Worm (Caenorhabditis elegans) whole organism, early embryonic: Measurements from ENCODE around the gene mrpl-51.

Source experiments
- B0310.2 ChIP-seq: sonication (generic microtip); optimal IDR thresholded peaks from 2 replicates; lab custom pipeline; 2016; ENCODE audit warnings: mild to moderate bottlenecking, missing genetic modification characterization, missing compliant biosample characterization
- F13C5.2 ChIP-seq: sonication (generic microtip); optimal IDR thresholded peaks from 2 replicates; lab custom pipeline; 2017; ENCODE audit warnings: mild to moderate bottlenecking, missing genetic modification characterization, inconsistent platforms, missing compliant biosample characterization
- aly-1 ChIP-seq: sonication (generic microtip); optimal IDR thresholded peaks from 2 replicates; lab custom pipeline; 2016; ENCODE audit warnings: missing genetic modification characterization, missing compliant biosample characterization
- ama-1 ChIP-seq: fragments of 150-350 bp; optimal IDR thresholded peaks from 2 replicates; lab custom pipeline; 2014
- ceh-13 ChIP-seq: fragments of 200-800 bp; sonication (Bioruptor generic); optimal IDR thresholded peaks from 2 replicates; lab custom pipeline; 2018; ENCODE audit warnings: mild to moderate bottlenecking, missing genetic modification characterization, missing compliant biosample characterization
- ceh-36 ChIP-seq: sonication (generic microtip); optimal IDR thresholded peaks from 2 replicates; lab custom pipeline; 2016; ENCODE audit warnings: missing genetic modification characterization, inconsistent platforms, missing compliant biosample characterization
- ets-7 ChIP-seq: sonication (generic microtip); optimal IDR thresholded peaks from 2 replicates; lab custom pipeline; 2016; ENCODE audit warnings: missing genotype, missing genetic modification characterization, missing compliant biosample characterization
- flt-1 ChIP-seq: fragments of 200-800 bp; sonication (Bioruptor generic); IDR thresholded peaks from 2 replicates; pipeline ENCODE4 v1.3.6; 2022; ENCODE audit warnings: missing genetic modification characterization, missing compliant biosample characterization
- hmbx-1 ChIP-seq: sonication (generic microtip); optimal IDR thresholded peaks from 2 replicates; lab custom pipeline; 2016; ENCODE audit warnings: mild to moderate bottlenecking, missing genetic modification characterization, missing compliant biosample characterization
- hmg-4 ChIP-seq: fragments of 200-800 bp; sonication (Bioruptor generic); optimal IDR thresholded peaks from 2 replicates; lab custom pipeline; 2018; ENCODE audit warnings: mild to moderate bottlenecking, missing genetic modification characterization, missing compliant biosample characterization
- hnd-1 ChIP-seq: sonication (generic microtip); optimal IDR thresholded peaks from 2 replicates; lab custom pipeline; 2016; ENCODE audit warnings: missing genetic modification characterization, missing compliant biosample characterization
- pes-1 ChIP-seq: fragments of 200-800 bp; sonication (Bioruptor generic); IDR thresholded peaks from 2 replicates; pipeline ENCODE4 v1.3.6; 2022; ENCODE audit warnings: missing genetic modification reagents, missing genetic modification characterization, missing compliant biosample characterization
- scrt-1 ChIP-seq: fragments of 200-800 bp; sonication (Bioruptor generic); IDR thresholded peaks from 2 replicates; pipeline ENCODE4 v1.3.6; 2022; ENCODE audit warnings: missing genetic modification characterization, missing compliant biosample characterization
- sea-1 ChIP-seq: fragments of 200-800 bp; sonication (Bioruptor generic); conservative IDR thresholded peaks from 2 replicates; pipeline ENCODE4 v1.3.6; 2022; ENCODE audit warnings: missing genetic modification characterization, missing compliant biosample characterization
- tbx-11 ChIP-seq: fragments of 200-800 bp; sonication (Bioruptor generic); IDR thresholded peaks from 2 replicates; pipeline ENCODE4 v1.3.6; 2022; ENCODE audit warnings: missing genetic modification characterization, missing compliant biosample characterization
- tbx-37 ChIP-seq: fragments of 200-800 bp; sonication (Bioruptor generic); conservative IDR thresholded peaks from 2 replicates; pipeline ENCODE4 v1.3.6; 2022; ENCODE audit warnings: missing genetic modification reagents, missing genetic modification characterization, missing compliant biosample characterization
- tra-4 ChIP-seq: sonication (generic microtip); optimal IDR thresholded peaks from 2 replicates; lab custom pipeline; 2017; ENCODE audit warnings: missing genetic modification characterization, missing compliant biosample characterization

mrpl-51 gene

ce11 chrIV:12047552-12048347 is 16.6 kb downstream of the mrpl-51 start, which contains the start of gene T12G3.4:
T12G3.4 (plus strand) TSS chrIV:12048256.
- TF ChIP-seq scrt-1 (GFP tag; lab: Robert Waterston, UW) (no peak), tbx-11 (GFP tag; lab: Robert Waterston, UW) (no peak), sea-1 (no peak), hmg-4 (no peak), B0310.2 (tag; lab: Kevin White, UChicago) (no peak)

ce11 chrIV:12051049-12051792 is 20.1 kb downstream of the mrpl-51 start, which contains the start of the genes bre-5 and spt-5:
bre-5 (minus strand) TSS chrIV:12051215.
spt-5 (plus strand) TSS chrIV:12051491.
- TF ChIP-seq tbx-37 (GFP tag; lab: Robert Waterston, UW) (no peak), B0310.2 (tag; lab: Kevin White, UChicago) (no peak), sea-1 (no peak), F13C5.2 (tag; lab: Kevin White, UChicago) (no peak), hnd-1 (tag; lab: Kevin White, UChicago) (no peak), ets-7 (tag; lab: Kevin White, UChicago) (no peak), scrt-1 (GFP tag; lab: Robert Waterston, UW) (no peak), ceh-13 (GFP tag; lab: Kevin White, UChicago) (no peak), ama-1 (no peak), hmg-4 (no peak), aly-1 (no peak)

DNA sequence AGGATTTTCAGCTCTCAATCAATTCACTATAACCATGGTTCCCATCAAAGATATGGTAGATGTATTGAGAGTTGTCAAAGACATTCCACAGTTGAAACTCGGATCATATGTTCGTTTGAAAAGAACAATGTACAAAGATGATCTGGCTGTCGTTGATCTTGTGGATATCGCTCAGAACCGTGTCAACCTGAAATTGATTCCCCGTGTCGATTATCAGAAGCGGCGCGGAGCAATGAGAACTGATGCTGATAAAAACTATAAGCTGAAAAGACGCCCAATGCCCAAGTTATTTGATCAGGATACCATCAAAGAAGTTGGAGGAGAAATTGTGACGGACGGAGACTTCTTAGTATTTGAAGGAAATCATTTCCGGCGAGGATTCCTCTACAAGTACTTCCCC is 21.3 kb downstream of the mrpl-51 start:
- no peak for TF ChIP-seq ama-1
- TF ChIP-seq pes-1 (GFP tag; lab: Robert Waterston, UW): no peak

ce11 chrIV:12056603-12057002 is 25.5 kb downstream of the mrpl-51 start, which contains the start of gene K08E4.2:
K08E4.2 (minus strand) TSS chrIV:12056656.
- TF ChIP-seq tbx-37 (GFP tag; lab: Robert Waterston, UW) (no peak), ceh-13 (GFP tag; lab: Kevin White, UChicago) (no peak), B0310.2 (tag; lab: Kevin White, UChicago) (no peak), tbx-11 (GFP tag; lab: Robert Waterston, UW) (no peak), F13C5.2 (tag; lab: Kevin White, UChicago) (no peak), ceh-36 (no peak), tra-4 (tag; lab: Kevin White, UChicago) (no peak), hmbx-1 (tag; lab: Kevin White, UChicago) (no peak), ets-7 (tag; lab: Kevin White, UChicago) (no peak), hnd-1 (tag; lab: Kevin White, UChicago) (no peak), ama-1 (no peak), pes-1 (GFP tag; lab: Robert Waterston, UW) (no peak), flt-1 (no peak)

ce11 chrIV:12057508-12057907 is 26.4 kb downstream of the mrpl-51 start, which contains the start of gene K08E4.3:
K08E4.3 (plus strand) TSS chrIV:12057742.
- TF ChIP-seq ama-1 (no peak), hmbx-1 (tag; lab: Kevin White, UChicago) (no peak), hnd-1 (tag; lab: Kevin White, UChicago) (no peak), tbx-11 (GFP tag; lab: Robert Waterston, UW) (no peak), ceh-13 (GFP tag; lab: Kevin White, UChicago) (no peak), F13C5.2 (tag; lab: Kevin White, UChicago) (no peak), aly-1 (no peak), sea-1 (no peak), scrt-1 (GFP tag; lab: Robert Waterston, UW) (no peak), ceh-36 (no peak), flt-1 (no peak), tbx-37 (GFP tag; lab: Robert Waterston, UW) (no peak), tra-4 (tag; lab: Kevin White, UChicago) (no peak)

ce11 chrIV:12061229-12061628 is 30.1 kb downstream of the mrpl-51 start, which contains the start of gene K08E4.8:
K08E4.8 (minus strand) TSS chrIV:12061329.
- TF ChIP-seq hnd-1 (tag; lab: Kevin White, UChicago): no peak
- TF ChIP-seq hmbx-1 (tag; lab: Kevin White, UChicago): no peak
- TF ChIP-seq aly-1: no peak

DNA sequence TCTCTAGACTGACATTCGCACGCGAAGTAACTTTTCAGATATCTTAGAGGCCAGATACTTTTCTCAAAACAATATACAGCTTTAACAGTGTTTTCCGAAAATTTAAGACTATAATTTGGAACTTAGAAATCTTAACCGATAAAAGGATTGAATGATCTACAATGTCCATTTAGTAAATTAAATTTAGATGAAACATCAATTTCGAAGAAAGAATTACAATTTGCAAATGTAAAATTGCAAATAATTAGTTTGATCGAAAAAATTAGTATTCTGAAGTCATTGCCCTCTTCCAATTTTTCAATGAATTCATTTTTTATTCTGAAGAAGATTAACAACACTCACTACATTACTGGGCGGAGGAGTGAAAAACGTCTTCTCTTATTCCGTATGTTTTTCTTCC is 37.5 kb downstream of the mrpl-51 start, which contains the start of gene bath-37:
TSS of gene bath-37 (plus strand) at position 301 of the 400 bp plus-strand sequence.
- TF ChIP-seq hnd-1 (tag; lab: Kevin White, UChicago): no peak
- TF ChIP-seq scrt-1 (GFP tag; lab: Robert Waterston, UW): no peak
- no peak for TF ChIP-seq tra-4 (tag; lab: Kevin White, UChicago)
- no peak for TF ChIP-seq ceh-13 (GFP tag; lab: Kevin White, UChicago)
- no peak for TF ChIP-seq flt-1
- no peak for TF ChIP-seq ceh-36
- TF ChIP-seq ets-7 (tag; lab: Kevin White, UChicago): no peak
- no peak for TF ChIP-seq pes-1 (GFP tag; lab: Robert Waterston, UW)
- no peak for TF ChIP-seq sea-1
- no peak for TF ChIP-seq hmbx-1 (tag; lab: Kevin White, UChicago)
- no peak for TF ChIP-seq ama-1
- TF ChIP-seq hmg-4: no peak
- no peak for TF ChIP-seq tbx-37 (GFP tag; lab: Robert Waterston, UW)
- no peak for TF ChIP-seq F13C5.2 (tag; lab: Kevin White, UChicago)
- TF ChIP-seq aly-1: no peak
- no peak for TF ChIP-seq tbx-11 (GFP tag; lab: Robert Waterston, UW)
- TF ChIP-seq B0310.2 (tag; lab: Kevin White, UChicago): no peak
